Fruit fly (Drosophila melanogaster) whole organism, embryonic: ENCODE data around the gene Sumo.

ENCODE experiments used
- C15 ChIP-seq: fragments of 200-800 bp; sonication (Bioruptor generic); IDR thresholded peaks from 3 replicates; pipeline ENCODE4 v1.3.6; 2022; ENCODE audit warnings: missing biosample characterization, missing genetic modification characterization
- CG10209 ChIP-seq: fragments of 200-800 bp; sonication (Bioruptor generic); optimal IDR thresholded peaks from 3 replicates; lab custom pipeline; 2017; ENCODE audit warnings: missing biosample characterization, mild to moderate bottlenecking, missing genetic modification characterization, missing genetic modification reagents
- CG1024 ChIP-seq: fragments of 200-800 bp; sonication (Bioruptor generic); IDR thresholded peaks from 2 replicates; pipeline ENCODE4 v1.3.6; 2022; ENCODE audit warnings: missing biosample characterization, missing genetic modification characterization
- CG10543 ChIP-seq: fragments of 200-800 bp; sonication (Bioruptor generic); optimal IDR thresholded peaks from 3 replicates; lab custom pipeline; 2017; ENCODE audit warnings: missing biosample characterization, mild to moderate bottlenecking, missing genetic modification characterization, moderate library complexity
- CG10565 ChIP-seq: fragments of 200-800 bp; sonication (Bioruptor generic); optimal IDR thresholded peaks from 3 replicates; lab custom pipeline; 2016; ENCODE audit warnings: missing biosample characterization, mild to moderate bottlenecking, missing genetic modification characterization
- CG11456 ChIP-seq: fragments of 200-800 bp; sonication (Bioruptor generic); IDR thresholded peaks from 3 replicates; pipeline ENCODE4 v1.3.6; 2022; ENCODE audit warnings: missing biosample characterization, missing genetic modification characterization
- CG12071 ChIP-seq: fragments of 200-800 bp; sonication (Bioruptor generic); optimal IDR thresholded peaks from 3 replicates; lab custom pipeline; 2018; ENCODE audit warnings: missing biosample characterization, mild to moderate bottlenecking, missing genetic modification characterization
- CG1233 ChIP-seq: fragments of 200-800 bp; sonication (Bioruptor generic); optimal IDR thresholded peaks from 4 replicates; lab custom pipeline; 2018; ENCODE audit warnings: missing biosample characterization, mild to moderate bottlenecking, missing genetic modification characterization
- CG13296 ChIP-seq: fragments of 200-800 bp; sonication (Bioruptor generic); optimal IDR thresholded peaks from 3 replicates; lab custom pipeline; 2018; ENCODE audit warnings: missing biosample characterization, mild to moderate bottlenecking, missing genetic modification characterization
- CG17361 ChIP-seq: fragments of 200-800 bp; sonication (Bioruptor generic); IDR thresholded peaks from 3 replicates; pipeline ENCODE4 v1.3.6; 2022; ENCODE audit warnings: missing biosample characterization, missing genetic modification characterization
- CG1792 ChIP-seq: fragments of 200-800 bp; sonication (Bioruptor generic); optimal IDR thresholded peaks from 2 replicates; lab custom pipeline; 2016; ENCODE audit warnings: missing biosample characterization, missing genetic modification characterization
- CG2678 ChIP-seq: fragments of 200-800 bp; sonication (Bioruptor generic); optimal IDR thresholded peaks from 3 replicates; lab custom pipeline; 2019; ENCODE audit warnings: missing biosample characterization, mild to moderate bottlenecking, missing genetic modification characterization, moderate library complexity
- CG2889 ChIP-seq: fragments of 200-800 bp; sonication (Bioruptor generic); IDR thresholded peaks from 3 replicates; pipeline ENCODE4 v1.3.6; 2022; ENCODE audit warnings: missing biosample characterization, missing genetic modification characterization
- CG32767 ChIP-seq: fragments of 200-800 bp; sonication (Bioruptor generic); IDR thresholded peaks from 2 replicates; pipeline ENCODE4 v1.3.6; 2022; ENCODE audit warnings: missing biosample characterization, missing genetic modification characterization
- CG32772 ChIP-seq: fragments of 200-800 bp; sonication (Bioruptor generic); IDR thresholded peaks from 2 replicates; pipeline ENCODE4 v1.3.6; 2022; ENCODE audit warnings: missing biosample characterization, missing genetic modification characterization
- CG3281 ChIP-seq: fragments of 200-800 bp; sonication (Bioruptor generic); optimal IDR thresholded peaks from 3 replicates; lab custom pipeline; 2017; ENCODE audit warnings: missing biosample characterization, mild to moderate bottlenecking, missing genetic modification characterization
- CG34224 ChIP-seq: fragments of 200-800 bp; sonication (Bioruptor generic); IDR thresholded peaks from 3 replicates; pipeline ENCODE4 v1.3.6; 2022; ENCODE audit warnings: missing biosample characterization, missing genetic modification characterization; ENCODE audit not compliant: partially characterized antibody
- CG5245 ChIP-seq: fragments of 200-800 bp; sonication (Bioruptor generic); optimal IDR thresholded peaks from 3 replicates; lab custom pipeline; 2016; ENCODE audit warnings: missing biosample characterization, missing genetic modification characterization
- CG5953 ChIP-seq: fragments of 200-800 bp; sonication (Bioruptor generic); IDR thresholded peaks from 2 replicates; pipeline ENCODE4 v1.3.6; 2022; ENCODE audit warnings: missing biosample characterization, missing genetic modification characterization
- CG6272 ChIP-seq: fragments of 200-800 bp; sonication (Bioruptor generic); IDR thresholded peaks from 2 replicates; pipeline ENCODE4 v1.3.6; 2022; ENCODE audit warnings: missing biosample characterization, missing genetic modification characterization
- CoRest ChIP-seq: fragments of 200-800 bp; sonication (Bioruptor generic); optimal IDR thresholded peaks from 3 replicates; lab custom pipeline; 2018; ENCODE audit warnings: missing biosample characterization, mild to moderate bottlenecking, missing genetic modification characterization, moderate library complexity
- Dek ChIP-seq: fragments of 200-800 bp; sonication (Bioruptor generic); optimal IDR thresholded peaks from 3 replicates; lab custom pipeline; 2019; ENCODE audit warnings: missing biosample characterization, mild to moderate bottlenecking, missing genetic modification characterization, moderate library complexity
- Fer1 ChIP-seq: fragments of 200-800 bp; sonication (Bioruptor generic); optimal IDR thresholded peaks from 2 replicates; lab custom pipeline; 2017; ENCODE audit warnings: missing biosample characterization, mild to moderate bottlenecking, missing genetic modification characterization
- GATAe ChIP-seq: fragments of 200-800 bp; sonication (Bioruptor generic); conservative IDR thresholded peaks from 2 replicates; pipeline ENCODE4 v1.3.6; 2022; ENCODE audit warnings: missing biosample characterization, missing genetic modification characterization
- Nf-YC ChIP-seq: fragments of 200-800 bp; optimal IDR thresholded peaks from 3 replicates; lab custom pipeline; 2019; ENCODE audit warnings: missing biosample characterization, mild to moderate bottlenecking, missing genetic modification characterization, moderate library complexity
- TFAM ChIP-seq: fragments of 200-800 bp; sonication (Bioruptor generic); optimal IDR thresholded peaks from 2 replicates; lab custom pipeline; 2017; ENCODE audit warnings: missing biosample characterization, missing genetic modification characterization, inconsistent platforms
- Tbp ChIP-seq: fragments of >200 bp; optimal IDR thresholded peaks from 2 replicates; lab custom pipeline; 2018; ENCODE audit warnings: missing biosample characterization, missing genetic modification characterization
- al ChIP-seq: fragments of 200-800 bp; sonication (Bioruptor generic); IDR thresholded peaks from 2 replicates; pipeline ENCODE4 v1.3.6; 2022; ENCODE audit warnings: missing biosample characterization, missing genetic modification characterization
- btn ChIP-seq: fragments of 200-800 bp; sonication (Bioruptor generic); optimal IDR thresholded peaks from 2 replicates; lab custom pipeline; 2016; ENCODE audit warnings: missing biosample characterization, missing genetic modification characterization
- chinmo ChIP-seq: fragments of 200-800 bp; sonication (Bioruptor generic); IDR thresholded peaks from 4 replicates; pipeline ENCODE4 v1.3.6; 2022; ENCODE audit warnings: missing biosample characterization, missing genetic modification characterization; ENCODE audit not compliant: partially characterized antibody
- chm ChIP-seq: fragments of 200-800 bp; sonication (Bioruptor generic); IDR thresholded peaks from 2 replicates; pipeline ENCODE4 v1.3.6; 2022; ENCODE audit warnings: missing biosample characterization, missing genetic modification characterization
- crp ChIP-seq, 2 experiments: fragments of 200-800 bp; sonication (Bioruptor generic); optimal IDR thresholded peaks; 2 replicates in 1 of 2; 3 replicates in 1 of 2; lab custom pipeline; 2017; ENCODE audit warnings: missing biosample characterization in 2 of 2, missing genetic modification characterization in 2 of 2, mild to moderate bottlenecking in 1 of 2, moderate library complexity in 1 of 2
- dmrt99B ChIP-seq: fragments of 200-800 bp; sonication (Bioruptor generic); optimal IDR thresholded peaks from 2 replicates; lab custom pipeline; 2018; ENCODE audit warnings: missing biosample characterization, mild to moderate bottlenecking, missing genetic modification characterization, moderate library complexity
- gsb ChIP-seq: fragments of 200-800 bp; sonication (Bioruptor generic); IDR thresholded peaks from 2 replicates; pipeline ENCODE4 v1.3.6; 2022; ENCODE audit warnings: missing biosample characterization, missing genetic modification characterization
- h ChIP-seq: fragments of >200 bp; optimal IDR thresholded peaks from 2 replicates; lab custom pipeline; 2017
- hb ChIP-seq: fragments of 200-800 bp; sonication (Bioruptor generic); IDR thresholded peaks from 3 replicates; pipeline ENCODE4 v1.3.6; 2022; ENCODE audit warnings: missing biosample characterization, missing genetic modification characterization; ENCODE audit not compliant: partially characterized antibody
- hth ChIP-seq: fragments of >200 bp; optimal IDR thresholded peaks from 2 replicates; lab custom pipeline; 2017; ENCODE audit warnings: inconsistent platforms
- knrl ChIP-seq: fragments of 200-800 bp; sonication (Bioruptor generic); IDR thresholded peaks from 3 replicates; pipeline ENCODE4 v1.3.6; 2022; ENCODE audit warnings: missing biosample characterization, missing genetic modification characterization; ENCODE audit not compliant: partially characterized antibody
- lbe ChIP-seq: fragments of 200-800 bp; sonication (Bioruptor generic); optimal IDR thresholded peaks from 2 replicates; lab custom pipeline; 2016; ENCODE audit warnings: missing biosample characterization, mild to moderate bottlenecking, missing genetic modification characterization
- lola ChIP-seq, 3 experiments: fragments of >200 bp in 2 of 3; fragments of 200-800 bp in 1 of 3; sonication (Bioruptor generic) in 1 of 3; optimal IDR thresholded peaks; 2 replicates each; lab custom pipeline; 2017 to 2019; ENCODE audit warnings: missing biosample characterization in 3 of 3, missing genetic modification characterization in 3 of 3, mild to moderate bottlenecking in 1 of 3, moderate library complexity in 1 of 3
- rib ChIP-seq: fragments of 200-800 bp; sonication (Bioruptor generic); IDR thresholded peaks from 2 replicates; pipeline ENCODE4 v1.3.6; 2022; ENCODE audit warnings: missing biosample characterization, missing genetic modification characterization
- run ChIP-seq: fragments of 200-800 bp; sonication (Bioruptor generic); optimal IDR thresholded peaks from 3 replicates; lab custom pipeline; 2018; ENCODE audit warnings: missing biosample characterization, mild to moderate bottlenecking, missing genetic modification characterization
- scrt ChIP-seq: fragments of 200-800 bp; sonication (Bioruptor generic); optimal IDR thresholded peaks from 2 replicates; lab custom pipeline; 2018; ENCODE audit warnings: missing biosample characterization, mild to moderate bottlenecking, missing genetic modification characterization, moderate library complexity
- sens ChIP-seq: fragments of 200-800 bp; sonication (Bioruptor generic); peaks from one replicate; lab custom pipeline; 2016; ENCODE audit warnings: missing biosample characterization, missing genetic modification characterization
- slbo ChIP-seq: fragments of 200-800 bp; sonication (Bioruptor generic); IDR thresholded peaks from 2 replicates; pipeline ENCODE4 v1.3.6; 2022; ENCODE audit warnings: missing biosample characterization, missing genetic modification characterization
- slou ChIP-seq: fragments of 200-800 bp; sonication (Bioruptor generic); optimal IDR thresholded peaks from 3 replicates; lab custom pipeline; 2016; ENCODE audit warnings: missing biosample characterization, missing genetic modification characterization
- ssp ChIP-seq: fragments of 200-800 bp; sonication (Bioruptor generic); IDR thresholded peaks from 2 replicates; pipeline ENCODE4 v1.3.6; 2022; ENCODE audit warnings: missing biosample characterization, missing genetic modification characterization
- tx ChIP-seq: fragments of 200-800 bp; sonication (Bioruptor generic); optimal IDR thresholded peaks from 2 replicates; lab custom pipeline; 2016; ENCODE audit warnings: missing biosample characterization, missing genetic modification characterization
- vfl ChIP-seq: fragments of 200-800 bp; sonication (Bioruptor generic); optimal IDR thresholded peaks from 2 replicates; lab custom pipeline; 2016; ENCODE audit warnings: missing biosample characterization, missing genetic modification characterization
- wek ChIP-seq: fragments of 200-800 bp; sonication (Bioruptor generic); optimal IDR thresholded peaks from 3 replicates; lab custom pipeline; 2018; ENCODE audit warnings: missing biosample characterization, mild to moderate bottlenecking, missing genetic modification characterization, moderate library complexity
- zen ChIP-seq: fragments of 200-800 bp; sonication (Bioruptor generic); optimal IDR thresholded peaks from 3 replicates; lab custom pipeline; 2018; ENCODE audit warnings: missing biosample characterization, mild to moderate bottlenecking, missing genetic modification characterization, moderate library complexity

Gene Sumo

dm6 chr2L:6964022-6964434 is 3.4 kb downstream of the Sumo start, which contains the start of the genes sip2 and Coprox (continued):
- TF ChIP-seq tx (GFP tag; lab: Kevin White, UChicago), result no peak
- TF ChIP-seq hb (GFP tag; lab: Robert Waterston, UW), result no peak
- TF ChIP-seq wek (GFP tag; lab: Kevin White, UChicago), result peak; percentile 95
- peak; percentile 64 for TF ChIP-seq zen
- no peak for TF ChIP-seq TFAM (GFP tag; lab: Kevin White, UChicago)
- peak; percentile 64 for TF ChIP-seq slbo (GFP tag; lab: Robert Waterston, UW)
- no peak for TF ChIP-seq dmrt99B (tag; lab: Kevin White, UChicago)
- TF ChIP-seq CG10565 (GFP tag; lab: Kevin White, UChicago), result no peak
- peak; percentile 74 for TF ChIP-seq Dek
- peak; percentile 15 for TF ChIP-seq lbe (GFP tag; lab: Kevin White, UChicago)
- TF ChIP-seq al (GFP tag; lab: Robert Waterston, UW), result peak; percentile 36; the same call in 1 of the 2 replicates
- TF ChIP-seq CG2678 (tag; lab: Kevin White, UChicago), result peak; percentile 86
- TF ChIP-seq crp (GFP tag; optimal IDR thresholded peaks at IDR 0.05; lab: Kevin White, UChicago), result no peak
- no peak for TF ChIP-seq btn
- TF ChIP-seq CG5245 (GFP tag; lab: Kevin White, UChicago), result no peak
- TF ChIP-seq CG3281 (GFP tag; lab: Kevin White, UChicago), result peak; percentile 72
- TF ChIP-seq CG11456 (GFP tag; lab: Robert Waterston, UW), result 0 out of 3 replicates have a peak, but pooled peaks have one; percentile 20
- TF ChIP-seq knrl (GFP tag; lab: Robert Waterston, UW), result no peak
- peak; percentile 71 for TF ChIP-seq CG13296 (GFP tag; lab: Kevin White, UChicago)
- TF ChIP-seq chinmo (GFP tag; lab: Robert Waterston, UW), result 0 out of 4 replicates have a peak, but pooled peaks have one; percentile 22
- no peak for TF ChIP-seq CG1233 (GFP tag; lab: Kevin White, UChicago)
- no peak for TF ChIP-seq h (lab: Kevin White, UChicago)
- no peak for TF ChIP-seq GATAe
- peak; percentile 55 for TF ChIP-seq CG32772 (GFP tag; lab: Robert Waterston, UW)
- no peak for TF ChIP-seq gsb (GFP tag; lab: Robert Waterston, UW)
- no peak for TF ChIP-seq chm (GFP tag; lab: Robert Waterston, UW)
- no peak for TF ChIP-seq CG5953 (GFP tag; lab: Robert Waterston, UW)
- no peak for TF ChIP-seq CG34224 (GFP tag; lab: Robert Waterston, UW)
- no peak for TF ChIP-seq hth (lab: Kevin White, UChicago)
- TF ChIP-seq CoRest (tag; lab: Kevin White, UChicago), result peak; percentile 85
- TF ChIP-seq CG32767, result peak; percentile 51; the same call in 1 of the 2 replicates
- TF ChIP-seq vfl, result no peak
- no peak for TF ChIP-seq CG1792 (GFP tag; lab: Kevin White, UChicago)
- TF ChIP-seq CG10543 (GFP tag; lab: Kevin White, UChicago), result peak; percentile 68
- TF ChIP-seq Nf-YC, result peak; percentile 82
- TF ChIP-seq ssp (GFP tag; lab: Robert Waterston, UW), result peak; percentile 65; the same call in 1 of the 2 replicates
- peak; percentile 62 for TF ChIP-seq sens
- peak; percentile 68 for TF ChIP-seq Fer1 (GFP tag; lab: Kevin White, UChicago)
- TF ChIP-seq lola (GFP tag; optimal IDR thresholded peaks at IDR 0.05; lab: Kevin White, UChicago), result peak in 1 of 3 experiments; percentile 77
- no peak for TF ChIP-seq Tbp (GFP tag; lab: Kevin White, UChicago)
- TF ChIP-seq run (tag; lab: Kevin White, UChicago), result peak; percentile 7
- no peak for TF ChIP-seq CG12071 (GFP tag; lab: Kevin White, UChicago)
- TF ChIP-seq CG10209 (GFP tag; lab: Kevin White, UChicago), result peak; percentile 63
- TF ChIP-seq CG6272 (GFP tag; lab: Robert Waterston, UW), result no peak
- no peak for TF ChIP-seq scrt
- TF ChIP-seq slou (GFP tag; lab: Kevin White, UChicago), result no peak
- TF ChIP-seq C15 (GFP tag; lab: Robert Waterston, UW), result no peak
- TF ChIP-seq CG2889 (GFP tag; lab: Robert Waterston, UW), result no peak
- TF ChIP-seq CG17361 (GFP tag; lab: Robert Waterston, UW), result peak; percentile 89
- no peak for TF ChIP-seq CG1024 (GFP tag; lab: Robert Waterston, UW)
- peak; percentile 50; the same call in 1 of the 2 replicates for TF ChIP-seq rib (GFP tag; lab: Robert Waterston, UW)
